Worm (Caenorhabditis elegans): ENCODE measurements around the gene srg-62.

Gene srg-62

ce11 chrV:2690478-2690877 lies 51.7 kb downstream of the srg-62 start:
- TF ChIP-seq him-1 (tag; optimal IDR thresholded peaks at IDR 0.05): no peak
- no peak for TF ChIP-seq pbrm-1 (GFP tag; IDR thresholded peaks at IDR 0.05)
- TF ChIP-seq zfh-2 (GFP tag; conservative IDR thresholded peaks at IDR 0.05): peak; percentile 63

Measured in whole organism, young adult.